Comparison of ENCODE assay signal across 2 fruit fly cellular contexts in the genomic region with DNA sequence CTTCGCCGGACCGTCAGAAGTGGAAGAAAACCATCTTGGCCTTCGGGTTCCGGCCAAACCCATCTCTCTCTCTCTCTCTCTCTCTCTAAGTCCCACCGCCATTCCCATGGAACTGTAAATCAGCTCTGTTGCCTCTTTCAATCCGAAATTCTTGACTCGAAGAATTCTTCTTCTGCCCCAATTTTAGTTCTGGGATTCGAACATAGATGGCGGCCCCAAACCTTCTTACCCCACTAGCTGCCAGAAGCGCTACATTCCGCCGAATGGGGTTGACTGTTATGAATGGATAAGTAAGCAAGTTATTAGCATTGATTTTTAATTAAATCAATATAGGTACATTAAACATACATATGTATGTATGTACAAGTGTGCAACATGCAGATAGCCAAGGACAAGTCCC.
TF ChIP-seq lines count a peak whose summit lies in the region.

No protein-coding gene starts in this region.

- TF ChIP-seq CTCF in S2 (optimal IDR thresholded peaks at IDR 0.05; lab: Kevin White, UChicago) = peak; percentile 53
- TF ChIP-seq CTCF in whole organism, embryonic (GFP tag; optimal IDR thresholded peaks at IDR 0.05; lab: Kevin White, UChicago) = peak; percentile 70

TF ChIP-seq in whole organism, embryonic, 481 proteins besides CTCF, POLR2A, EP300 and RAD21:
- TF ChIP-seq CG17568 (GFP tag; optimal IDR thresholded peaks at IDR 0.05; lab: Kevin White, UChicago) (no peak), HLH54F (GFP tag; optimal IDR thresholded peaks at IDR 0.05; lab: Kevin White, UChicago) (no peak), hth (optimal IDR thresholded peaks at IDR 0.05; lab: Kevin White, UChicago) (no peak), Pdp1 (GFP tag; optimal IDR thresholded peaks at IDR 0.05; lab: Kevin White, UChicago) (no peak), chif (GFP tag; optimal IDR thresholded peaks at IDR 0.05; lab: Kevin White, UChicago) (no peak), odd (GFP tag; optimal IDR thresholded peaks at IDR 0.05; lab: Kevin White, UChicago) (no peak), gce (GFP tag; IDR thresholded peaks at IDR 0.05; lab: Robert Waterston, UW) (no peak), Dbx (GFP tag; IDR thresholded peaks at IDR 0.05; lab: Robert Waterston, UW) (no peak)
